In the genomic region with DNA sequence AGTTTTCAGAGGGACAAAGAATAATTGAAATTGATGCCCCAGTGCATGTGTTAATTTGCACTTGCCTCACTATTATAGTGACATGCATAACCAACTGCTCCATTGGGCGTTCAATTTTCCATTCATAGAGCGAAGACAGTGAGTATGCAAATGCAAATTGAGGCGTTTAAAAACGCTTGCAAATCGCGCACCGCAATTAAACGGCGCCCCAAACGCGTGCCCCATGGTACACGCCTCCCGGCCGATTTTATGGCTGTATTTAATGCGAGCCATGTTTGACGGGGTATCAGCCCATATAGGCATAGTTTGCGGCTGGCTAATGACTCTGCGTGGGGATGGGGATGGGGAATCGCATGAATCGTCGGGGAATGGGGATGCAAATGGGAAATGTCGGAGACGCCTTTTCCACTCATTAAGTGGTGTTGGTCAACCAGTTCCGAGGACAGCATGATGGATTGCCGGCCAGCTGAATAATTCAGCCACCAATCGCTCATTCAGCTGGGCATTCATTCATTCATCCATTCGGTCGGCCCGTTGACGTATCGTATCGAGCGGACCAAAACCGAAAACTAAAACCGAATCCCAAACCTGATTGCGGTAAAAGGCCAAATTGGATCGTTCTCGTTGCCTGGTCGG, we compare ENCODE assay signal across 1 fruit fly cellular context.
TF ChIP-seq lines count a peak whose summit lies in the region.

No protein-coding gene starts in this region.

TF ChIP-seq in whole organism, embryonic, 481 proteins besides CTCF, POLR2A, EP300 and RAD21 (continued from another document):
- TF ChIP-seq bbx (GFP tag; IDR thresholded peaks at IDR 0.05; lab: Robert Waterston, UW; ENCODE audit: partially characterized antibody), result no peak
- no peak for TF ChIP-seq NC2β (GFP tag; optimal IDR thresholded peaks at IDR 0.05; lab: Kevin White, UChicago)
- no peak for TF ChIP-seq CG15514 (GFP tag; optimal IDR thresholded peaks at IDR 0.05; lab: Kevin White, UChicago)
- TF ChIP-seq CG18476 (GFP tag; optimal IDR thresholded peaks at IDR 0.05; lab: Kevin White, UChicago), result no peak
- TF ChIP-seq CG33213 (GFP tag; optimal IDR thresholded peaks at IDR 0.05; lab: Kevin White, UChicago), result no peak
- no peak for TF ChIP-seq gfzf (GFP tag; optimal IDR thresholded peaks at IDR 0.05; lab: Kevin White, UChicago)
- 0 out of 2 replicates have a peak, but pooled peaks have one; percentile 22 for TF ChIP-seq Dref (GFP tag; IDR thresholded peaks at IDR 0.05; lab: Robert Waterston, UW)
- TF ChIP-seq CG4730 (GFP tag; IDR thresholded peaks at IDR 0.05; lab: Robert Waterston, UW), result no peak
- no peak for TF ChIP-seq CG7556 (GFP tag; optimal IDR thresholded peaks at IDR 0.05; lab: Kevin White, UChicago)
